Worm (Caenorhabditis elegans) whole organism, early embryonic: ENCODE results near the gene acer-1.

Experiments used
- B0310.2 ChIP-seq: sonication (generic microtip); optimal IDR thresholded peaks from 2 replicates; lab custom pipeline; 2016; ENCODE audit warnings: mild to moderate bottlenecking, missing genetic modification characterization, missing compliant biosample characterization
- F13C5.2 ChIP-seq: sonication (generic microtip); optimal IDR thresholded peaks from 2 replicates; lab custom pipeline; 2017; ENCODE audit warnings: mild to moderate bottlenecking, missing genetic modification characterization, inconsistent platforms, missing compliant biosample characterization
- aly-1 ChIP-seq: sonication (generic microtip); optimal IDR thresholded peaks from 2 replicates; lab custom pipeline; 2016; ENCODE audit warnings: missing genetic modification characterization, missing compliant biosample characterization
- ama-1 ChIP-seq: fragments of 150-350 bp; optimal IDR thresholded peaks from 2 replicates; lab custom pipeline; 2014
- ceh-13 ChIP-seq: fragments of 200-800 bp; sonication (Bioruptor generic); optimal IDR thresholded peaks from 2 replicates; lab custom pipeline; 2018; ENCODE audit warnings: mild to moderate bottlenecking, missing genetic modification characterization, missing compliant biosample characterization
- ceh-36 ChIP-seq: sonication (generic microtip); optimal IDR thresholded peaks from 2 replicates; lab custom pipeline; 2016; ENCODE audit warnings: missing genetic modification characterization, inconsistent platforms, missing compliant biosample characterization
- ets-7 ChIP-seq: sonication (generic microtip); optimal IDR thresholded peaks from 2 replicates; lab custom pipeline; 2016; ENCODE audit warnings: missing genotype, missing genetic modification characterization, missing compliant biosample characterization
- flt-1 ChIP-seq: fragments of 200-800 bp; sonication (Bioruptor generic); IDR thresholded peaks from 2 replicates; pipeline ENCODE4 v1.3.6; 2022; ENCODE audit warnings: missing genetic modification characterization, missing compliant biosample characterization
- hmbx-1 ChIP-seq: sonication (generic microtip); optimal IDR thresholded peaks from 2 replicates; lab custom pipeline; 2016; ENCODE audit warnings: mild to moderate bottlenecking, missing genetic modification characterization, missing compliant biosample characterization
- hmg-4 ChIP-seq: fragments of 200-800 bp; sonication (Bioruptor generic); optimal IDR thresholded peaks from 2 replicates; lab custom pipeline; 2018; ENCODE audit warnings: mild to moderate bottlenecking, missing genetic modification characterization, missing compliant biosample characterization
- hnd-1 ChIP-seq: sonication (generic microtip); optimal IDR thresholded peaks from 2 replicates; lab custom pipeline; 2016; ENCODE audit warnings: missing genetic modification characterization, missing compliant biosample characterization
- pes-1 ChIP-seq: fragments of 200-800 bp; sonication (Bioruptor generic); IDR thresholded peaks from 2 replicates; pipeline ENCODE4 v1.3.6; 2022; ENCODE audit warnings: missing genetic modification reagents, missing genetic modification characterization, missing compliant biosample characterization
- scrt-1 ChIP-seq: fragments of 200-800 bp; sonication (Bioruptor generic); IDR thresholded peaks from 2 replicates; pipeline ENCODE4 v1.3.6; 2022; ENCODE audit warnings: missing genetic modification characterization, missing compliant biosample characterization
- sea-1 ChIP-seq: fragments of 200-800 bp; sonication (Bioruptor generic); conservative IDR thresholded peaks from 2 replicates; pipeline ENCODE4 v1.3.6; 2022; ENCODE audit warnings: missing genetic modification characterization, missing compliant biosample characterization
- tbx-11 ChIP-seq: fragments of 200-800 bp; sonication (Bioruptor generic); IDR thresholded peaks from 2 replicates; pipeline ENCODE4 v1.3.6; 2022; ENCODE audit warnings: missing genetic modification characterization, missing compliant biosample characterization
- tbx-37 ChIP-seq: fragments of 200-800 bp; sonication (Bioruptor generic); conservative IDR thresholded peaks from 2 replicates; pipeline ENCODE4 v1.3.6; 2022; ENCODE audit warnings: missing genetic modification reagents, missing genetic modification characterization, missing compliant biosample characterization
- tra-4 ChIP-seq: sonication (generic microtip); optimal IDR thresholded peaks from 2 replicates; lab custom pipeline; 2017; ENCODE audit warnings: missing genetic modification characterization, missing compliant biosample characterization

acer-1 gene

ce11 chrII:6858201-6858600 lies 32.0 kb downstream of the acer-1 start, which contains the start of gene dnj-5:
TSS of gene dnj-5 (minus strand) at chrII:6858301.
- no peak for TF ChIP-seq aly-1
- TF ChIP-seq tbx-11 (GFP tag; lab: Robert Waterston, UW) = no peak
- TF ChIP-seq B0310.2 = no peak
- TF ChIP-seq ama-1 (lab: Kevin White, UChicago) = no peak
- no peak for TF ChIP-seq ceh-36 (tag; lab: Kevin White, UChicago)
- no peak for TF ChIP-seq tbx-37 (GFP tag; lab: Robert Waterston, UW)
- TF ChIP-seq sea-1 (GFP tag; lab: Robert Waterston, UW) = no peak
- TF ChIP-seq hmg-4 = no peak
- no peak for TF ChIP-seq scrt-1
- TF ChIP-seq hnd-1 (tag; lab: Kevin White, UChicago) = no peak
- no peak for TF ChIP-seq F13C5.2 (tag; lab: Kevin White, UChicago)
- TF ChIP-seq flt-1 = no peak
- TF ChIP-seq tra-4 (tag; lab: Kevin White, UChicago) = no peak
- TF ChIP-seq hmbx-1 (tag; lab: Kevin White, UChicago) = no peak
- no peak for TF ChIP-seq ets-7 (tag; lab: Kevin White, UChicago)
- TF ChIP-seq pes-1 (GFP tag; lab: Robert Waterston, UW) = no peak
- TF ChIP-seq ceh-13 = no peak

DNA sequence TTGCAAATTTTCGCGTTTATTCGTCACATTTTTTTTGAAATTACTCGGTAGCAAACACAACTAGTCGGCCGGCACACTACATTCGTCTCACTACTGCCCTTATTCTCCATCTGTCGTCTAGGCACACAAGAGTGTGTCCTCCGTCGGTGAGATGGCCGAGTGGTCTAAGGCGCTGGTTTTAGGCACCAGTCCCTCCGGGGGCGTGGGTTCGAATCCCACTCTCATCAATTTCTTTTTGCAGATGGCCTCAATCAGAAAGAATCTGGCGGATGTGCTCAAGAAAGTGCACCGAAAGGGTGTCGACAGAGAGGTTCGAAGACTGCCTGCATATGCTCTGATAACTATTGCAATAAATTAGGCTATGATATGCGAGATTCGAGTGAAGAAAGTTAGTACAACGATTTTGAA lies 37.1 kb downstream of the acer-1 start:
- TF ChIP-seq scrt-1 (peak; percentile 92), ets-7 (tag; lab: Kevin White, UChicago) (peak; percentile 84), ceh-36 (tag; lab: Kevin White, UChicago) (peak; percentile 98), F13C5.2 (tag; lab: Kevin White, UChicago) (peak; percentile 98), tbx-11 (GFP tag; lab: Robert Waterston, UW) (peak; percentile 86), pes-1 (GFP tag; lab: Robert Waterston, UW) (peak; percentile 95), hmbx-1 (tag; lab: Kevin White, UChicago) (peak; percentile 83), hmg-4 (peak; percentile 96), hnd-1 (tag; lab: Kevin White, UChicago) (peak; percentile 78), flt-1 (peak; percentile 94), aly-1 (peak; percentile 90), sea-1 (GFP tag; lab: Robert Waterston, UW) (peak; percentile 88), ceh-13 (peak; percentile 84), tra-4 (tag; lab: Kevin White, UChicago) (peak; percentile 89), ama-1 (lab: Kevin White, UChicago) (peak; percentile 85), tbx-37 (GFP tag; lab: Robert Waterston, UW) (peak; percentile 88), B0310.2 (peak; percentile 89)

DNA sequence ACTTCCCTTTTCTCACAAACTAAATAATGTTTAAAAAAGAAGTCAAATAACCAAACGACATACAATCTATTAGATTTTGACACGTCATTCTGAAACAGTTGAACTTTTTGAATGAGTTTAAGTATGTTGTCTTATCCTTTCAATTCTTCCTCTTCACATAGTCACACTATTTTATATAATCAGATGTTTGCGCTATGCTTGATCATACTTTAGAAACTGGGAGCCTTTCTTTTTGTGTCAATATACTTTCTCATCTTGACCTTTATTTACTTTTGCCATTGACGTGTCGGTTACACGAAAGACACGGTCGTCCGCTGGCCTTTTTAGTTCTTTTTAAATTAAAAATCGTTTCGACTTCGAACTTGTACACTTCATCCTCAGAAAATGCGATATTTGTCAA lies 38.3 kb downstream of the acer-1 start, which contains the start of gene C04A2.15:
C04A2.15 (plus strand) TSS at position 299 of the 400 bp plus-strand sequence.
- TF ChIP-seq tbx-11 (GFP tag; lab: Robert Waterston, UW) (no peak), hmbx-1 (tag; lab: Kevin White, UChicago) (no peak), tra-4 (tag; lab: Kevin White, UChicago) (no peak), B0310.2 (no peak), ceh-13 (no peak), tbx-37 (GFP tag; lab: Robert Waterston, UW) (no peak), aly-1 (no peak), hmg-4 (no peak), hnd-1 (tag; lab: Kevin White, UChicago) (no peak), scrt-1 (no peak), sea-1 (GFP tag; lab: Robert Waterston, UW) (no peak), ama-1 (lab: Kevin White, UChicago) (no peak), F13C5.2 (tag; lab: Kevin White, UChicago) (no peak), ceh-36 (tag; lab: Kevin White, UChicago) (no peak), pes-1 (GFP tag; lab: Robert Waterston, UW) (no peak), ets-7 (tag; lab: Kevin White, UChicago) (no peak), flt-1 (no peak)

- TF ChIP-seq sea-1 (GFP tag; lab: Robert Waterston, UW) (no peak), hnd-1 (tag; lab: Kevin White, UChicago) (no peak), flt-1 (no peak), pes-1 (GFP tag; lab: Robert Waterston, UW) (no peak), hmbx-1 (tag; lab: Kevin White, UChicago) (no peak), tbx-37 (GFP tag; lab: Robert Waterston, UW) (no peak), F13C5.2 (tag; lab: Kevin White, UChicago) (no peak), ceh-13 (no peak), tbx-11 (GFP tag; lab: Robert Waterston, UW) (no peak), aly-1 (no peak), B0310.2 (no peak), ets-7 (tag; lab: Kevin White, UChicago) (no peak), ama-1 (lab: Kevin White, UChicago) (no peak), tra-4 (tag; lab: Kevin White, UChicago) (no peak), ceh-36 (tag; lab: Kevin White, UChicago) (no peak), hmg-4 (no peak)
Measured at ce11 chrII:6849308-6849707, 40.9 kb downstream of the acer-1 start.

DNA sequence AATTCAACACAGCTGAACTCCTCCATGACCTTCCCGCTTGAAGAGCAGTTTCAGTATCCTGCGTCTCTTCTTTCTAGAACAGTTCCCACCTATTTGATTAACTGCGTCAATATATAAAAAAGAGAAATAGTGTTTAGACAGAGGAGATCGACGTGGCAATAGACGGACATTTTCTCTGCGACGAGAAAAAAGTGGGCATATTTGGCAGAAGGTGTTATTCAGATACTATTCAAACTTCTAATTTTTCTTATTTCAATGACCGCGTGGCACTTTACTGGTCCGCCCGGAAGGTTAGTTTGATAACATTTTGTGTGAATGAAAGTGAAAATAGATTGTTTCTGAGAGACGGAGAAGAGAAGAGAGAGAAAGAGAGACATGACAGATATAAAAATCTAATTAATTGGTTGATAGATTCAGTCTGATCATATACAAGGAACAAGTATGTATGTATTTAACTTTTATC lies 42.3 kb downstream of the acer-1 start, which contains the start of gene tbc-6:
tbc-6 (plus strand) TSS at position 208 of the 463 bp plus-strand sequence.
- TF ChIP-seq sea-1 (GFP tag; lab: Robert Waterston, UW) (no peak), ama-1 (lab: Kevin White, UChicago) (peak; percentile 51)

- no peak for TF ChIP-seq flt-1
- TF ChIP-seq ama-1 (lab: Kevin White, UChicago) = no peak
- TF ChIP-seq F13C5.2 (tag; lab: Kevin White, UChicago) = no peak
- TF ChIP-seq sea-1 (GFP tag; lab: Robert Waterston, UW) = 0 out of 2 replicates have a peak, but pooled peaks have one; percentile 26
- no peak for TF ChIP-seq ets-7 (tag; lab: Kevin White, UChicago)
- peak; percentile 1 for TF ChIP-seq ceh-36 (tag; lab: Kevin White, UChicago)
- TF ChIP-seq hmg-4 = no peak
- no peak for TF ChIP-seq tra-4 (tag; lab: Kevin White, UChicago)
- no peak for TF ChIP-seq B0310.2
Measured at ce11 chrII:6846723-6847122, 43.5 kb downstream of the acer-1 start.

DNA sequence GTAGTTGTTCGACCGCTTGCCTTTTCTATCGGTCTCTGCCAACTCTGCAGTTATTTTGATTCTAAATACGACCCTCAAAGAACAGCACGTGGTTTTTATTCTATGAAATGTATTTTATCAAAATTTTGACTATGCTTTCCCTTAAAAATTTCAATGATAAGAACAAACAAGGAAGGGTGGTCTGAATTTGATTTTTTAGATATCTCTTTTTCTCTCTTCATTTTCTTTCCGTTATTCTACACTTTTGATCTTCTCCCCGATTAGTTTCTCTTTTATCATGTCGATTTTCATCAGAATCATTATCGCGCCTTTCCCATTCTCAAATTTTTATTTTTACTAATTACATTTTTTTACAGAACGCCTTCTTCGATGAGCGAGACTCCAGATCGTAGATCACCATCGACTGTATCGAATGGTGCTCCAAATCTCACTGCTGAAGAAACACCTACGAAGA lies 45.2 kb downstream of the acer-1 start:
- TF ChIP-seq scrt-1 = 0 out of 2 replicates have a peak, but pooled peaks have one; percentile 8
- no peak for TF ChIP-seq hmbx-1 (tag; lab: Kevin White, UChicago)
